Worm (Caenorhabditis elegans): ENCODE data around the gene Y69H2.9.

ce11 chrV:18687361-18687760 is 14.0 kb upstream of the Y69H2.9 start:
- TF ChIP-seq elt-1 (tag; optimal IDR thresholded peaks at IDR 0.05) (no peak), fos-1 (tag; optimal IDR thresholded peaks at IDR 0.05) (no peak), nhr-6 (tag; optimal IDR thresholded peaks at IDR 0.05) (no peak), snpc-4 (tag; optimal IDR thresholded peaks at IDR 0.05) (no peak), alr-1 (tag; optimal IDR thresholded peaks at IDR 0.05) (no peak)

All from whole organism, L2 larva.